Worm (Caenorhabditis elegans): ENCODE results near the gene ins-11.
A peak's percentile ranks its signal among the peaks of the same experiment; 100 is the strongest.

The ins-11 gene

ce11 chrII:5512473-5513097 is 43.9 kb upstream of the ins-11 start:
- TF ChIP-seq aly-2 (tag; optimal IDR thresholded peaks at IDR 0.05) (no peak), elt-2 (tag; optimal IDR thresholded peaks at IDR 0.05) (peak; percentile 99), pqm-1 (tag; optimal IDR thresholded peaks at IDR 0.05) (peak; percentile 19), lin-35 (GFP tag; optimal IDR thresholded peaks at IDR 0.05) (peak in 1 of 2 experiments; percentile 35), snpc-4 (tag; optimal IDR thresholded peaks at IDR 0.05) (no peak), efl-1 (optimal IDR thresholded peaks at IDR 0.05) (no peak), efl-1 (GFP tag; optimal IDR thresholded peaks at IDR 0.05 in 1 of 2) (peak in 1 of 2 experiments; percentile 74)

DNA sequence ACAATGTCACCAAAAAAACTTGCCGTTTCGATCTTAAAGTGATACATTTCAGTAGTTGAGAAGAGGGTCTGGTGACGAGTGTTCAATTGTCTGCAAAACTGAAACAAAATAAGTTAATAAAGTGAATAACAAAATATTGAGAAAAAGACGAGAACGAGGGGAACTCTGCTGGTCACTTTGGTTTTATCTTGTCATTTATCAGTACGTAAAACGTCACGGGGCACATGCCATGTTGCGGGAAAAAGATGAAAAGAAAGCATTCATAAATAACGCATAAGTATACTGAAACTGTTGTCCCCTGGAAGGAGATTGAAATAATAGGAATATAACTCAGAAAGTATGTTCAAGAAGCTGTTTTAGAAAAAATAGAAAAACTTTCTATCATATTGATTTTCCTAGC is 41.7 kb upstream of the ins-11 start, which contains the start of gene sahd-1:
TSS of gene sahd-1 (minus strand) at position 100 of the 400 bp plus-strand sequence.
- TF ChIP-seq lir-3 (tag; optimal IDR thresholded peaks at IDR 0.05; ENCODE audit: poor library complexity) = no peak
- TF ChIP-seq elt-2 (tag; optimal IDR thresholded peaks at IDR 0.05) = peak; percentile 53
- TF ChIP-seq nhr-28 (tag; optimal IDR thresholded peaks at IDR 0.05) = no peak

- no peak for TF ChIP-seq jun-1 (tag; optimal IDR thresholded peaks at IDR 0.05)
- TF ChIP-seq sup-37 (GFP tag; optimal IDR thresholded peaks at IDR 0.05) = no peak
- TF ChIP-seq xbp-1 (tag; optimal IDR thresholded peaks at IDR 0.05) = no peak
- no peak for TF ChIP-seq efl-3 (GFP tag; optimal IDR thresholded peaks at IDR 0.05)
- TF ChIP-seq vab-15 (tag; optimal IDR thresholded peaks at IDR 0.05) = no peak
- no peak for TF ChIP-seq nhr-85 (tag)
- no peak for TF ChIP-seq hpl-2 (GFP tag; optimal IDR thresholded peaks at IDR 0.05)
- no peak for TF ChIP-seq pag-3 (tag; optimal IDR thresholded peaks at IDR 0.05; ENCODE audit: borderline replicate concordance, insufficient read depth)
- no peak for TF ChIP-seq dsc-1 (tag; optimal IDR thresholded peaks at IDR 0.05)
- TF ChIP-seq fkh-10 (GFP tag; optimal IDR thresholded peaks at IDR 0.05) = no peak
- TF ChIP-seq C16A3.4 (tag; optimal IDR thresholded peaks at IDR 0.05) = no peak
- no peak for TF ChIP-seq efl-1 (optimal IDR thresholded peaks at IDR 0.05)
- TF ChIP-seq efl-1 (GFP tag; optimal IDR thresholded peaks at IDR 0.05 in 1 of 2) = peak in 1 of 2 experiments; percentile 47
- TF ChIP-seq elt-2 (tag; optimal IDR thresholded peaks at IDR 0.05) = peak; percentile 34
- no peak for TF ChIP-seq nhr-28 (tag; optimal IDR thresholded peaks at IDR 0.05)
These were observed 41.0 kb upstream of the ins-11 start, which contains the start of gene ZK177.3 for ce11 chrII:5515542-5515941. TSS of gene ZK177.3 (plus strand) at chrII:5515842.

DNA sequence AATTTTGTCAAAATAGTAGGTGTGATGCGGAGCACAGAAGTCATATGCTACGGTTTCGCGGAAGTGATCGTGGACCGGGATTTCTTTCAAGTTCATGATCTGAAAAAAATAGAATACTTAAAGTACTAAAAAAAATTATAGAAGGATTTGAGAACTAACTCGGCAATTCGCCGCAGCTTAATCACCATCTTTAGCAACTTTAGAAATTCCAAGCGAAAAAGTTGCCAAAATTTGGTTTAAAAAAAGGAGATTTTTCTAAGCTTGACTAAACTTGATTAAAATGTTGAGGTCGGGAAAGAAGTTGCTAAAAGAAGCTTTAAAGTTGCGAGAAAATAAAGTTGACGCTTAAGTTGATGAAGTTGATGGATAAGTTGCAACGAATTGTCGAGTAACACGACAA is 38.9 kb upstream of the ins-11 start, which contains the start of gene ZK177.9:
TSS of gene ZK177.9 (minus strand) at position 101 of the 400 bp plus-strand sequence.
- no peak for TF ChIP-seq elt-3 (tag; optimal IDR thresholded peaks at IDR 0.05)
- TF ChIP-seq lsy-2 (tag; optimal IDR thresholded peaks at IDR 0.05) = no peak
- no peak for TF ChIP-seq zag-1 (tag; optimal IDR thresholded peaks at IDR 0.05)
- TF ChIP-seq ceh-90 (tag; optimal IDR thresholded peaks at IDR 0.05) = no peak
- TF ChIP-seq skn-1 (tag; optimal IDR thresholded peaks at IDR 0.05) = no peak
- no peak for TF ChIP-seq alr-1 (tag; optimal IDR thresholded peaks at IDR 0.05; ENCODE audit: borderline replicate concordance)
- no peak for TF ChIP-seq lin-15B (tag; optimal IDR thresholded peaks at IDR 0.05)
- no peak for TF ChIP-seq ama-1 (optimal IDR thresholded peaks at IDR 0.05)
- TF ChIP-seq ceh-8 (GFP tag; optimal IDR thresholded peaks at IDR 0.05) = no peak
- no peak for TF ChIP-seq egl-27 (tag; optimal IDR thresholded peaks at IDR 0.05)
- no peak for TF ChIP-seq lin-35 (GFP tag; optimal IDR thresholded peaks at IDR 0.05)
- no peak for TF ChIP-seq rnt-1 (tag; optimal IDR thresholded peaks at IDR 0.05)
- no peak for TF ChIP-seq nhr-47 (tag; optimal IDR thresholded peaks at IDR 0.05)
- TF ChIP-seq nhr-77 (tag; optimal IDR thresholded peaks at IDR 0.05) = no peak
- no peak for TF ChIP-seq efl-1 (optimal IDR thresholded peaks at IDR 0.05)
- no peak for TF ChIP-seq efl-1 (GFP tag; optimal IDR thresholded peaks at IDR 0.05 in 1 of 2)
- no peak for TF ChIP-seq unc-98 (GFP tag; IDR thresholded peaks at IDR 0.05)
- no peak for TF ChIP-seq pqm-1 (tag; optimal IDR thresholded peaks at IDR 0.05)
- no peak for TF ChIP-seq unc-130 (tag; optimal IDR thresholded peaks at IDR 0.05)
- TF ChIP-seq nhr-71 (tag; optimal IDR thresholded peaks at IDR 0.05) = no peak

Data from whole organism, L1 larva.